Worm (Caenorhabditis elegans) whole organism, L4 larva: ENCODE results near the gene T16H12.9.
A peak's percentile ranks its signal among the peaks of the same experiment; 100 is the strongest.

Source experiments
- T26A8.4 ChIP-seq: fragments of 200-800 bp; sonication (Bioruptor generic); IDR thresholded peaks from 2 replicates; pipeline ENCODE4 v1.3.6; 2022; ENCODE audit warnings: missing genetic modification characterization, missing compliant biosample characterization
- Y105C5A.15 ChIP-seq: fragments of 200-800 bp; sonication (Bioruptor generic); IDR thresholded peaks from 2 replicates; pipeline ENCODE4 v1.3.6; 2022; ENCODE audit warnings: missing genetic modification characterization, missing compliant biosample characterization
- Y48G9A.11 ChIP-seq: fragments of 200-800 bp; sonication (Bioruptor generic); IDR thresholded peaks from 2 replicates; pipeline ENCODE4 v1.3.6; 2022; ENCODE audit warnings: missing genetic modification reagents, missing genetic modification characterization, missing compliant biosample characterization
- Y5F2A.4 ChIP-seq: fragments of 200-800 bp; sonication (Bioruptor generic); optimal IDR thresholded peaks from 2 replicates; lab custom pipeline; 2018; ENCODE audit warnings: mild to moderate bottlenecking, missing genetic modification characterization, missing compliant biosample characterization
- Y75B8A.6 ChIP-seq: fragments of 200-800 bp; sonication (Bioruptor generic); IDR thresholded peaks from 2 replicates; pipeline ENCODE4 v1.3.6; 2022; ENCODE audit warnings: missing genetic modification reagents, missing genetic modification characterization, missing compliant biosample characterization
- ZK546.5 ChIP-seq, 2 experiments: sonication (generic microtip); optimal IDR thresholded peaks; 2 replicates each; lab custom pipeline; 2017; ENCODE audit warnings: missing biosample characterization in 2 of 2, missing genetic modification characterization in 2 of 2
- aly-2 ChIP-seq: sonication (generic microtip); optimal IDR thresholded peaks from 2 replicates; lab custom pipeline; 2018; ENCODE audit warnings: missing biosample characterization, missing genetic modification characterization
- ceh-28 ChIP-seq: fragments of 150-350 bp; optimal IDR thresholded peaks from 2 replicates; lab custom pipeline; 2014; ENCODE audit warnings: missing biosample characterization, missing genetic modification reagents, missing genetic modification characterization
- ceh-82 ChIP-seq: sonication (generic microtip); optimal IDR thresholded peaks from 2 replicates; lab custom pipeline; 2017; ENCODE audit warnings: missing biosample characterization, missing genetic modification characterization
- cey-2 ChIP-seq: sonication (generic microtip); optimal IDR thresholded peaks from 3 replicates; lab custom pipeline; 2017; ENCODE audit warnings: missing genetic modification characterization, mild to moderate bottlenecking, missing compliant biosample characterization, antibody characterized with exemption, borderline replicate concordance; ENCODE audit not compliant: insufficient read depth
- daf-8 ChIP-seq: fragments of 200-800 bp; sonication (Bioruptor generic); IDR thresholded peaks from 2 replicates; pipeline ENCODE4 v1.3.6; 2022; ENCODE audit warnings: missing genetic modification characterization, missing compliant biosample characterization
- dmd-8 ChIP-seq: fragments of 200-800 bp; sonication (Bioruptor generic); IDR thresholded peaks from 2 replicates; pipeline ENCODE4 v1.3.6; 2022; ENCODE audit warnings: missing genetic modification characterization, missing compliant biosample characterization
- dpl-1 ChIP-seq: fragments of 150-350 bp; optimal IDR thresholded peaks from 2 replicates; lab custom pipeline; 2014; ENCODE audit warnings: missing biosample characterization, missing genetic modification reagents, missing genetic modification characterization
- dve-1 ChIP-seq: sonication (generic microtip); optimal IDR thresholded peaks from 2 replicates; lab custom pipeline; 2017; ENCODE audit warnings: antibody characterized with exemption, mild to moderate bottlenecking, missing genetic modification characterization, missing compliant biosample characterization; ENCODE audit not compliant: insufficient read depth
- egl-27 ChIP-seq: sonication (generic microtip); optimal IDR thresholded peaks from 3 replicates; lab custom pipeline; 2017; ENCODE audit warnings: missing biosample characterization, missing genetic modification reagents, missing genetic modification characterization
- egl-43 ChIP-seq: fragments of 200-800 bp; sonication (Bioruptor generic); IDR thresholded peaks from 2 replicates; pipeline ENCODE4 v1.3.6; 2022; ENCODE audit warnings: missing genetic modification reagents, missing genetic modification characterization, missing compliant biosample characterization
- fos-1 ChIP-seq: fragments of 150-350 bp; optimal IDR thresholded peaks from 2 replicates; lab custom pipeline; 2014; ENCODE audit warnings: missing biosample characterization, missing genetic modification characterization
- hlh-11 ChIP-seq: fragments of 200-800 bp; sonication (Bioruptor generic); optimal IDR thresholded peaks from 2 replicates; lab custom pipeline; 2018; ENCODE audit warnings: mild to moderate bottlenecking, missing genetic modification characterization, missing compliant biosample characterization
- hmg-1.1 ChIP-seq: fragments of 200-800 bp; sonication (Bioruptor generic); IDR thresholded peaks from 2 replicates; pipeline ENCODE4 v1.3.6; 2022; ENCODE audit warnings: missing genetic modification reagents, missing genetic modification characterization, missing compliant biosample characterization
- jun-1 ChIP-seq: fragments of 150-350 bp; optimal IDR thresholded peaks from 2 replicates; lab custom pipeline; 2014; ENCODE audit warnings: missing biosample characterization, missing genetic modification reagents, missing genetic modification characterization
- lim-7 ChIP-seq: fragments of 200-800 bp; sonication (Bioruptor generic); IDR thresholded peaks from 2 replicates; pipeline ENCODE4 v1.3.6; 2022; ENCODE audit warnings: missing genetic modification characterization, missing compliant biosample characterization
- lin-1 ChIP-seq: fragments of 200-800 bp; sonication (Bioruptor generic); IDR thresholded peaks from 2 replicates; pipeline ENCODE4 v1.3.6; 2022; ENCODE audit warnings: missing genetic modification reagents, missing genetic modification characterization, missing compliant biosample characterization
- lin-13 ChIP-seq: fragments of 150-350 bp; optimal IDR thresholded peaks from 2 replicates; lab custom pipeline; 2014; ENCODE audit warnings: missing biosample characterization, missing genetic modification reagents, missing genetic modification characterization
- lsy-2 ChIP-seq, 2 experiments: fragments of 150-350 bp in 1 of 2; sonication (generic microtip) in 1 of 2; optimal IDR thresholded peaks; 2 replicates each; lab custom pipeline; 2014 to 2017; ENCODE audit warnings: missing biosample characterization in 2 of 2, missing genetic modification characterization in 2 of 2
- madf-9 ChIP-seq: fragments of 200-800 bp; sonication (Bioruptor generic); conservative IDR thresholded peaks from 2 replicates; pipeline ENCODE4 v1.3.6; 2022; ENCODE audit warnings: missing genetic modification reagents, missing genetic modification characterization, missing compliant biosample characterization
- mdt-29 ChIP-seq: fragments of 200-800 bp; sonication (Bioruptor generic); IDR thresholded peaks from 2 replicates; pipeline ENCODE4 v1.3.6; 2022; ENCODE audit warnings: missing genetic modification reagents, missing genetic modification characterization, missing compliant biosample characterization
- mep-1 ChIP-seq: fragments of 150-350 bp; sonication (generic microtip); optimal IDR thresholded peaks from 3 replicates; lab custom pipeline; 2014; ENCODE audit warnings: missing biosample characterization, missing genetic modification characterization
- mes-2 ChIP-seq: sonication (generic microtip); optimal IDR thresholded peaks from 2 replicates; lab custom pipeline; 2016; ENCODE audit warnings: missing genotype, mild to moderate bottlenecking, missing genetic modification characterization, missing compliant biosample characterization; ENCODE audit not compliant: poor library complexity, severe bottlenecking
- mxl-3 ChIP-seq: fragments of 200-800 bp; sonication (Bioruptor generic); optimal IDR thresholded peaks from 2 replicates; lab custom pipeline; 2018; ENCODE audit warnings: mild to moderate bottlenecking, missing genetic modification characterization, missing compliant biosample characterization
- nhr-10 ChIP-seq: fragments of 150-350 bp; optimal IDR thresholded peaks from 2 replicates; lab custom pipeline; 2014; ENCODE audit warnings: missing biosample characterization, missing genetic modification characterization
- nhr-11 ChIP-seq: fragments of 150-350 bp; optimal IDR thresholded peaks from 2 replicates; lab custom pipeline; 2014; ENCODE audit warnings: missing biosample characterization, missing genetic modification characterization
- nhr-237 ChIP-seq: sonication (generic microtip); optimal IDR thresholded peaks from 2 replicates; lab custom pipeline; 2017; ENCODE audit warnings: missing biosample characterization, missing genetic modification characterization
- nhr-25 ChIP-seq: sonication (generic microtip); optimal IDR thresholded peaks from 2 replicates; lab custom pipeline; 2017; ENCODE audit warnings: missing genetic modification characterization, mild to moderate bottlenecking, missing compliant biosample characterization, antibody characterized with exemption, moderate library complexity, borderline replicate concordance; ENCODE audit not compliant: insufficient read depth
- nhr-6 ChIP-seq: fragments of 150-350 bp; optimal IDR thresholded peaks from 2 replicates; lab custom pipeline; 2014; ENCODE audit warnings: missing biosample characterization, missing genetic modification characterization
- pha-4 ChIP-seq, 2 experiments: fragments of 150-350 bp in 1 of 2; fragments of 200-800 bp in 1 of 2; sonication (Bioruptor generic) in 1 of 2; IDR thresholded peaks in 1 of 2; optimal IDR thresholded peaks in 1 of 2; 2 replicates each; pipeline versions ENCODE4 v1.3.6 to Lab custom; 2014 to 2022; ENCODE audit warnings: missing genetic modification characterization in 2 of 2, missing genetic modification reagents in 2 of 2, missing biosample characterization in 1 of 2, missing compliant biosample characterization in 1 of 2
- pqm-1 ChIP-seq: sonication (generic microtip); optimal IDR thresholded peaks from 2 replicates; lab custom pipeline; 2017; ENCODE audit warnings: missing biosample characterization, missing genetic modification characterization
- set-16 ChIP-seq: fragments of 200-800 bp; sonication (Bioruptor generic); IDR thresholded peaks from 2 replicates; pipeline ENCODE4 v1.3.6; 2022; ENCODE audit warnings: missing genetic modification reagents, missing genetic modification characterization, missing compliant biosample characterization
- skn-1 ChIP-seq: fragments of 150-350 bp; optimal IDR thresholded peaks from 2 replicates; lab custom pipeline; 2014; ENCODE audit warnings: missing biosample characterization, missing genetic modification characterization
- snpc-1.2 ChIP-seq: fragments of 200-800 bp; sonication (Bioruptor generic); IDR thresholded peaks from 2 replicates; pipeline ENCODE4 v1.3.6; 2022; ENCODE audit warnings: missing genetic modification reagents, missing genetic modification characterization, missing compliant biosample characterization
- spr-1 ChIP-seq: sonication (generic microtip); optimal IDR thresholded peaks from 2 replicates; lab custom pipeline; 2016; ENCODE audit warnings: mild to moderate bottlenecking, missing genetic modification characterization, missing compliant biosample characterization
- spr-3 ChIP-seq: fragments of 200-800 bp; sonication (Bioruptor generic); optimal IDR thresholded peaks from 2 replicates; lab custom pipeline; 2018; ENCODE audit warnings: mild to moderate bottlenecking, missing genetic modification characterization, missing compliant biosample characterization
- tag-97 ChIP-seq: fragments of 200-800 bp; sonication (Bioruptor generic); IDR thresholded peaks from 2 replicates; pipeline ENCODE4 v1.3.6; 2022; ENCODE audit warnings: missing genetic modification characterization, missing compliant biosample characterization
- unc-62 ChIP-seq, 3 experiments: fragments of 150-350 bp in 1 of 3; sonication (generic microtip); optimal IDR thresholded peaks in 2 of 3; peaks in 1 of 3; 1 replicate in 1 of 3; 2 replicates in 2 of 3; lab custom pipeline; 2014 to 2017; ENCODE audit warnings: missing biosample characterization in 3 of 3, missing genetic modification characterization in 3 of 3, missing genetic modification reagents in 3 of 3, missing genotype in 1 of 3
- vab-7 ChIP-seq: fragments of 200-800 bp; sonication (Bioruptor generic); IDR thresholded peaks from 2 replicates; pipeline ENCODE4 v1.3.6; 2022; ENCODE audit warnings: missing genetic modification reagents, missing genetic modification characterization, missing compliant biosample characterization
- zfp-2 ChIP-seq: sonication (generic microtip); optimal IDR thresholded peaks from 2 replicates; lab custom pipeline; 2016; ENCODE audit warnings: mild to moderate bottlenecking, missing genetic modification characterization, missing compliant biosample characterization
- zip-11 ChIP-seq: fragments of 200-800 bp; sonication (Bioruptor generic); IDR thresholded peaks from 2 replicates; pipeline ENCODE4 v1.3.6; 2022; ENCODE audit warnings: missing genetic modification characterization, missing compliant biosample characterization
- ztf-7 ChIP-seq: fragments of 150-350 bp; optimal IDR thresholded peaks from 2 replicates; lab custom pipeline; 2014; ENCODE audit warnings: missing biosample characterization, missing genetic modification characterization

T16H12.9 gene

ce11 chrIII:10114662-10115061 lies 5.6 kb downstream of the T16H12.9 start, which contains the start of the genes ZK1128.1 and mett-10 (continued):
- TF ChIP-seq nhr-25 (no peak), skn-1 (no peak), pqm-1 (no peak), dmd-8 (GFP tag; lab: Robert Waterston, UW) (no peak), hmg-1.1 (GFP tag; lab: Robert Waterston, UW) (0 out of 2 replicates have a peak, but pooled peaks have one; percentile 13), egl-27 (no peak), spr-3 (GFP tag; lab: Kevin White, UChicago) (no peak), snpc-1.2 (no peak), zfp-2 (no peak), Y48G9A.11 (no peak), ztf-7 (no peak), nhr-10 (tag; lab: Kevin White, UChicago) (no peak), Y105C5A.15 (GFP tag; lab: Robert Waterston, UW) (no peak), spr-1 (tag; lab: Kevin White, UChicago) (no peak), unc-62 (GFP tag; optimal IDR thresholded peaks at IDR 0.05 in 1 of 2; lab: Kevin White, UChicago) (no peak), unc-62 (tag; optimal IDR thresholded peaks at IDR 0.05; lab: Kevin White, UChicago) (no peak), mdt-29 (GFP tag; lab: Robert Waterston, UW) (no peak), ceh-82 (tag; lab: Kevin White, UChicago) (no peak), lin-13 (GFP tag; lab: Kevin White, UChicago) (no peak), aly-2 (tag; lab: Kevin White, UChicago) (no peak), lsy-2 (tag; optimal IDR thresholded peaks at IDR 0.05; lab: Kevin White, UChicago) (peak in 1 of 2 experiments; percentile 68), mes-2 (tag; lab: Kevin White, UChicago) (peak; percentile 45), mxl-3 (GFP tag; lab: Kevin White, UChicago) (no peak), lim-7 (no peak), dpl-1 (GFP tag; lab: Kevin White, UChicago) (peak; percentile 33), mep-1 (no peak), dve-1 (tag; lab: Kevin White, UChicago) (peak; percentile 9), madf-9 (GFP tag; lab: Robert Waterston, UW) (no peak), jun-1 (tag; lab: Kevin White, UChicago) (no peak), tag-97 (GFP tag; lab: Robert Waterston, UW) (no peak), T26A8.4 (GFP tag; lab: Robert Waterston, UW) (no peak), Y75B8A.6 (GFP tag; lab: Robert Waterston, UW) (no peak), nhr-6 (tag; lab: Kevin White, UChicago) (no peak), pha-4 (GFP tag; IDR thresholded peaks at IDR 0.05; lab: Robert Waterston, UW) (no peak), pha-4 (tag; optimal IDR thresholded peaks at IDR 0.05; lab: Kevin White, UChicago) (no peak)

ce11 chrIII:10118818-10119217 lies 9.7 kb downstream of the T16H12.9 start, which contains the start of gene ZK1128.3:
ZK1128.3 (minus strand) TSS chrIII:10118918.
- TF ChIP-seq Y5F2A.4 (GFP tag; lab: Kevin White, UChicago) (no peak), set-16 (GFP tag; lab: Robert Waterston, UW) (no peak), nhr-10 (tag; lab: Kevin White, UChicago) (no peak)

- TF ChIP-seq nhr-237 = no peak
- no peak for TF ChIP-seq egl-43
- TF ChIP-seq ceh-28 = peak; percentile 65
- no peak for TF ChIP-seq snpc-1.2
- TF ChIP-seq ZK546.5 (tag; optimal IDR thresholded peaks at IDR 0.05; lab: Kevin White, UChicago) = no peak
- TF ChIP-seq nhr-11 (tag; lab: Kevin White, UChicago) = no peak
- no peak for TF ChIP-seq mxl-3 (GFP tag; lab: Kevin White, UChicago)
- TF ChIP-seq lsy-2 (tag; optimal IDR thresholded peaks at IDR 0.05; lab: Kevin White, UChicago) = peak in 1 of 2 experiments; percentile 25
- TF ChIP-seq tag-97 (GFP tag; lab: Robert Waterston, UW) = no peak
- no peak for TF ChIP-seq fos-1 (tag; lab: Kevin White, UChicago)
- TF ChIP-seq hlh-11 = no peak
- no peak for TF ChIP-seq cey-2 (tag; lab: Kevin White, UChicago)
- no peak for TF ChIP-seq lin-1 (GFP tag; lab: Robert Waterston, UW)
- no peak for TF ChIP-seq daf-8 (GFP tag; lab: Robert Waterston, UW)
- peak; percentile 65 for TF ChIP-seq mes-2 (tag; lab: Kevin White, UChicago)
- TF ChIP-seq vab-7 = no peak
- no peak for TF ChIP-seq zip-11 (GFP tag; lab: Robert Waterston, UW)
Measured at ce11 chrIII:10120076-10120831, 11.2 kb downstream of the T16H12.9 start, which contains the start of the genes gtf-2H3 and ham-3. gtf-2H3 (minus strand) TSS chrIII:10120148. ham-3 (plus strand) TSS chrIII:10120781.
